Worm (Caenorhabditis elegans): ENCODE data around the gene Y17D7C.6.
"Not testable (repeated sequence)": the region's sequence is repeated elsewhere in the genome, so short reads cannot be mapped to it uniquely, and the experiment has no call there.

The Y17D7C.6 gene

DNA sequence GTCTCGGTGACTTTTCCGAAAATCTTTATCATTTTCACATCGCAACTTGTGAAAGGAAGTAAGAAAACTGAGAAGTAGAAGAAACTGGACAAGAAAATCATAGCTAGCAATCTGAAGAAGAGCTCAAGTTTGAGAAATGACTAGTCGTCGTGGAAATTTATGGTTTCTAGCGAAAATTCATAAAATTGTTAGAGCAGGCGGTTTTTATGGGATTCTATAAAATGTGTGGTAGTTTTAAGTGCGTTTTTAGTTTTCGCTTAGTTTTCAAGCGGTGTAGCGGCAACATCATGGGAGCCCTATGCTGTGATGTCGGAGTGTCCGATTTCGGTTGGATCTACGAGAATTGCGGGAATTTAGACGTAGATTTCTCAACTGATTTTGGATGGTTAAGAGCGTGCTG is 44.7 kb downstream of the Y17D7C.6 start, which contains the start of gene clec-254:
Gene clec-254, minus strand, starts transcription at position 101 of the 400 bp plus-strand sequence.
- TF ChIP-seq zag-1, nhr-129, dmd-4 (tag; optimal IDR thresholded peaks at IDR 0.05): not testable (repeated sequence)

- no peak for TF ChIP-seq fos-1 (tag; optimal IDR thresholded peaks at IDR 0.05)
- TF ChIP-seq lin-39 (tag; optimal IDR thresholded peaks at IDR 0.05), result no peak
- no peak for TF ChIP-seq nhr-12 (tag; optimal IDR thresholded peaks at IDR 0.05)
- no peak for TF ChIP-seq nhr-10 (tag; optimal IDR thresholded peaks at IDR 0.05)
- TF ChIP-seq aly-2 (tag; optimal IDR thresholded peaks at IDR 0.05), result no peak
- no peak for TF ChIP-seq peb-1 (tag; optimal IDR thresholded peaks at IDR 0.05)
- TF ChIP-seq snpc-4 (tag; optimal IDR thresholded peaks at IDR 0.05), result no peak
- TF ChIP-seq nhr-21 (tag; optimal IDR thresholded peaks at IDR 0.05), result no peak
- TF ChIP-seq nhr-6 (tag; optimal IDR thresholded peaks at IDR 0.05), result no peak
- TF ChIP-seq ceh-16 (tag; optimal IDR thresholded peaks at IDR 0.05), result no peak
Measured at ce11 chrV:18760174-18760573, 50.6 kb downstream of the Y17D7C.6 start, which contains the start of gene F11D11.3. Gene F11D11.3 (minus strand): TSS chrV:18760274.

- TF ChIP-seq nhr-6 (tag; optimal IDR thresholded peaks at IDR 0.05), result no peak
- TF ChIP-seq elt-3 (tag; optimal IDR thresholded peaks at IDR 0.05), result no peak
- TF ChIP-seq alr-1 (tag; optimal IDR thresholded peaks at IDR 0.05), result no peak
- no peak for TF ChIP-seq nhr-77 (tag; optimal IDR thresholded peaks at IDR 0.05)
- no peak for TF ChIP-seq blmp-1 (tag; optimal IDR thresholded peaks at IDR 0.05; ENCODE audit: insufficient read depth)
- no peak for TF ChIP-seq nhr-25 (tag; optimal IDR thresholded peaks at IDR 0.05)
Measured at ce11 chrV:18761078-18761477, 51.5 kb downstream of the Y17D7C.6 start, which contains the start of gene F11D11.4. Gene F11D11.4 (plus strand): TSS chrV:18761378.

All from whole organism, L2 larva.